Worm (Caenorhabditis elegans) whole organism, L2 larva: Measurements from ENCODE around the gene F13H8.11.

ENCODE experiments used
- ama-1 ChIP-seq: fragments of 150-350 bp; optimal IDR thresholded peaks from 2 replicates; lab custom pipeline; 2018; ENCODE audit warnings: inconsistent platforms
- unc-39 ChIP-seq: fragments of 150-350 bp; optimal IDR thresholded peaks from 2 replicates; lab custom pipeline; 2014; ENCODE audit warnings: missing biosample characterization, missing genetic modification characterization
- unc-62 ChIP-seq: fragments of 150-350 bp; optimal IDR thresholded peaks from 2 replicates; lab custom pipeline; 2014; ENCODE audit warnings: missing biosample characterization, missing genetic modification reagents, missing genetic modification characterization
- ztf-11 ChIP-seq: sonication (generic microtip); optimal IDR thresholded peaks from 2 replicates; lab custom pipeline; 2017; ENCODE audit warnings: missing biosample characterization, missing genetic modification characterization

DNA sequence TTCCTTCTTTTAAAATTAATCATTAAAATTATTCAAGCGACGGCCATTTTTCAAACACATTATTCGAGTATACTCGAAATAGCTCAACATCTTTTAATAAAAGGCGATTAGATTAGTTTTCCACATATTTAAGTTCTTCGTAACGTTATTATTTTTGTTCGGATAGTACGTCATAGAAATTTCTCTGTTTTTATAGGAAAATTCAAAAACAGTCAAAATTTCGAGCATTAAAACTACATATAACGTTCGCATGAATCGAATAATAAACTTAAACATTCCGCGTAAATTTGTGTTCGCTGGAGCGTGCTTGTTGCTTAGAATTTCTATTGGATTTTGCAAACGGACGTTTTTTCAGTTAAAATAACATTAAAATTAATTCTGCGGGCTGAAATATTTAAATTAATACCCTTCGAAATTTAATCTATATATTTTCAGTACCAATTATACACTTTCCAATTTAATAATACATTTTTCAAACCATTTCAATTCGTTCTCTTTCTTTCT, 14.6 kb downstream of the F13H8.11 start, which contains the start of gene blos-4:
- TF ChIP-seq unc-39 (tag; lab: Kevin White, UChicago) = no peak
- no peak for TF ChIP-seq ztf-11 (tag; lab: Kevin White, UChicago)
- TF ChIP-seq unc-62 = no peak
- TF ChIP-seq ama-1 (lab: Kevin White, UChicago) = no peak
